Fruit fly (Drosophila melanogaster): Measurements from ENCODE around the gene nkd.

nkd gene

DNA sequence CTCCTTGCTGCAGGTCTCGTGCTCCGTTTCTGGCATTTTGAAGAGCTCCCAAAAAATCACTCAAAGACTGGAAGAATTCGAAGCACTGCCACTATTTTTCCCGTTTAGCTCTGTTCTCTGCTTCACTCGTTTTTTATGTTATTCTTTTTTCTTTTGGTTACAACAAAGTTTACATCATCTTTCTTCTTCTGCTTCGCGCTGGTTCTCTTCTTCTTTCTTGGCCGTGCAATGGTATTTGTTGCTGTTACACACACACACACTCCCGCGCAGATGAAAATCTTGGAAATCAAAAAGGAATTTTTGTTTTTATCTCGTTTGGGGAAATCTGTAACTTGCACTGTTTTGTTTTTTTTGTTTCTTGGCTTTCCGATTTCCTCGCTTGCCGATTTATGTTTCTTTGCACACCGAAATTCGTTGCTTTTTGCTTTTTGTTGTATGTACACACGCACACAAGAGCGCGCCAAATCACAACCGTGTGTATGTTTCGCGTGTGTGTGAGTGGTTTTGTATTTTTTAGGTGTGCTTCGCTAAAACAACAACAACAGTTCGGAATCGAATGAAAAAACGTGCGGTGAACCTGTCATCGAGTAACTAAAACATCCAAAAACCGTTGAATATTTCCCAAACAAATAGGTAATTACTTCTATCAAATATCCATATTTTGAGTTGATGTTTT lies 40.6 kb upstream of the nkd start (continued):
- TF ChIP-seq Lhr (GFP tag; optimal IDR thresholded peaks at IDR 0.05) (no peak), ap (GFP tag; IDR thresholded peaks at IDR 0.05) (no peak), lola (GFP tag; optimal IDR thresholded peaks at IDR 0.05) (peak in 1 of 3 experiments; percentile 72), repo (GFP tag; optimal IDR thresholded peaks at IDR 0.05) (no peak), NfI (GFP tag; optimal IDR thresholded peaks at IDR 0.05) (peak; percentile 8), maf-S (GFP tag; optimal IDR thresholded peaks at IDR 0.05) (no peak), cwo (GFP tag; optimal IDR thresholded peaks at IDR 0.05) (peak; percentile 31), run (tag; optimal IDR thresholded peaks at IDR 0.05) (peak; percentile 17), CG13894 (tag; optimal IDR thresholded peaks at IDR 0.05) (no peak), BtbVII (GFP tag; optimal IDR thresholded peaks at IDR 0.05) (no peak), ftz-f1 (GFP tag; optimal IDR thresholded peaks at IDR 0.05) (no peak), mirr (GFP tag; optimal IDR thresholded peaks at IDR 0.05) (no peak), CG8765 (GFP tag; IDR thresholded peaks at IDR 0.05) (no peak), CG3281 (GFP tag; optimal IDR thresholded peaks at IDR 0.05) (no peak), sens (GFP tag) (peak; percentile 38), zf30C (GFP tag; optimal IDR thresholded peaks at IDR 0.05) (no peak), Tbp (GFP tag; optimal IDR thresholded peaks at IDR 0.05) (no peak), psq (GFP tag; optimal IDR thresholded peaks at IDR 0.05) (peak; percentile 51), CG2889 (GFP tag; IDR thresholded peaks at IDR 0.05) (no peak), kni (GFP tag; optimal IDR thresholded peaks at IDR 0.05) (no peak), caup (GFP tag; optimal IDR thresholded peaks at IDR 0.05; ENCODE audit: severe bottlenecking) (peak; percentile 13), CkIIα-i1 (GFP tag; IDR thresholded peaks at IDR 0.05) (no peak), ato (GFP tag; IDR thresholded peaks at IDR 0.05; ENCODE audit: partially characterized antibody) (0 out of 2 replicates have a peak, but pooled peaks have one; percentile 27), Pdp1 (GFP tag; optimal IDR thresholded peaks at IDR 0.05) (peak in 1 of 2 experiments; percentile 75), CG32772 (GFP tag; IDR thresholded peaks at IDR 0.05) (no peak), Oli (tag; optimal IDR thresholded peaks at IDR 0.05) (no peak), CG3163 (GFP tag; optimal IDR thresholded peaks at IDR 0.05) (no peak), CG12155 (GFP tag; optimal IDR thresholded peaks at IDR 0.05) (no peak), dati (GFP tag; IDR thresholded peaks at IDR 0.05) (no peak), CG1602 (GFP tag; optimal IDR thresholded peaks at IDR 0.05) (no peak), sc (optimal IDR thresholded peaks at IDR 0.05) (no peak), sc (GFP tag; optimal IDR thresholded peaks at IDR 0.05) (no peak), chm (GFP tag; IDR thresholded peaks at IDR 0.05) (peak; percentile 13; the same call in 1 of the 2 replicates), CG15514 (GFP tag; optimal IDR thresholded peaks at IDR 0.05) (peak; percentile 35), Awh (GFP tag; IDR thresholded peaks at IDR 0.05) (no peak; the same call in 1 of the 2 replicates), CG8478 (optimal IDR thresholded peaks at IDR 0.05) (peak; percentile 24), CG1647 (GFP tag; optimal IDR thresholded peaks at IDR 0.05) (no peak), CG4360 (GFP tag; IDR thresholded peaks at IDR 0.05) (peak; percentile 79), CG30403 (GFP tag; optimal IDR thresholded peaks at IDR 0.05) (no peak), Med (GFP tag) (peak; percentile 74), Vsx1 (GFP tag; optimal IDR thresholded peaks at IDR 0.05) (no peak), Kr (GFP tag; optimal IDR thresholded peaks at IDR 0.05) (no peak), CG34422 (GFP tag; IDR thresholded peaks at IDR 0.05) (peak; percentile 55; the same call in 2 of the 3 replicates), gcm2 (GFP tag; optimal IDR thresholded peaks at IDR 0.05) (no peak), nom (GFP tag; optimal IDR thresholded peaks at IDR 0.05) (peak; percentile 35), grn (GFP tag; optimal IDR thresholded peaks at IDR 0.05) (peak; percentile 37), trem (tag; optimal IDR thresholded peaks at IDR 0.05) (no peak), H2.0 (GFP tag; IDR thresholded peaks at IDR 0.05) (no peak), bbx (GFP tag; IDR thresholded peaks at IDR 0.05; ENCODE audit: partially characterized antibody) (no peak), CG11093 (GFP tag; IDR thresholded peaks at IDR 0.05) (no peak)
